Worm (Caenorhabditis elegans) whole organism, L4 larva: ENCODE measurements around the gene pyc-1.

Source experiments
- D1046.2 ChIP-seq: fragments of 200-800 bp; sonication (Bioruptor generic); IDR thresholded peaks from 2 replicates; pipeline ENCODE4 v1.3.6; 2022; ENCODE audit warnings: missing genetic modification characterization, missing compliant biosample characterization
- F37D6.2 ChIP-seq: sonication (generic microtip); optimal IDR thresholded peaks from 2 replicates; lab custom pipeline; 2016; ENCODE audit warnings: mild to moderate bottlenecking, missing genetic modification characterization, missing compliant biosample characterization
- F44E2.7 ChIP-seq: fragments of 200-800 bp; sonication (Bioruptor generic); IDR thresholded peaks from 2 replicates; pipeline ENCODE4 v2.1.2; 2022; ENCODE audit warnings: missing genetic modification characterization, missing compliant biosample characterization
- F49E8.2 ChIP-seq: sonication (generic microtip); optimal IDR thresholded peaks from 2 replicates; lab custom pipeline; 2016; ENCODE audit warnings: missing compliant biosample characterization, mild to moderate bottlenecking, missing genetic modification characterization, borderline replicate concordance
- Y105C5A.15 ChIP-seq: fragments of 200-800 bp; sonication (Bioruptor generic); IDR thresholded peaks from 2 replicates; pipeline ENCODE4 v1.3.6; 2022; ENCODE audit warnings: missing genetic modification characterization, missing compliant biosample characterization
- Y48G9A.11 ChIP-seq: fragments of 200-800 bp; sonication (Bioruptor generic); IDR thresholded peaks from 2 replicates; pipeline ENCODE4 v1.3.6; 2022; ENCODE audit warnings: missing genetic modification reagents, missing genetic modification characterization, missing compliant biosample characterization
- Y5F2A.4 ChIP-seq: fragments of 200-800 bp; sonication (Bioruptor generic); optimal IDR thresholded peaks from 2 replicates; lab custom pipeline; 2018; ENCODE audit warnings: mild to moderate bottlenecking, missing genetic modification characterization, missing compliant biosample characterization
- ZK337.2 ChIP-seq: fragments of 200-800 bp; sonication (Bioruptor generic); IDR thresholded peaks from 2 replicates; pipeline ENCODE4 v1.3.6; 2022; ENCODE audit warnings: missing genetic modification reagents, missing genetic modification characterization, missing compliant biosample characterization
- aly-2 ChIP-seq: sonication (generic microtip); optimal IDR thresholded peaks from 2 replicates; lab custom pipeline; 2018; ENCODE audit warnings: missing biosample characterization, missing genetic modification characterization
- attf-4 ChIP-seq: sonication (generic microtip); optimal IDR thresholded peaks from 3 replicates; lab custom pipeline; 2017; ENCODE audit warnings: missing biosample characterization, missing genetic modification characterization
- ceh-28 ChIP-seq: fragments of 150-350 bp; optimal IDR thresholded peaks from 2 replicates; lab custom pipeline; 2014; ENCODE audit warnings: missing biosample characterization, missing genetic modification reagents, missing genetic modification characterization
- ceh-44 ChIP-seq: fragments of 200-800 bp; sonication (Bioruptor generic); IDR thresholded peaks from 2 replicates; pipeline ENCODE4 v1.3.6; 2022; ENCODE audit warnings: missing genetic modification reagents, missing genetic modification characterization, missing compliant biosample characterization
- ces-1 ChIP-seq: fragments of 150-350 bp; sonication (generic microtip); optimal IDR thresholded peaks from 4 replicates; lab custom pipeline; 2014; ENCODE audit warnings: missing biosample characterization, missing genetic modification reagents, missing genetic modification characterization
- cey-2 ChIP-seq: sonication (generic microtip); optimal IDR thresholded peaks from 3 replicates; lab custom pipeline; 2017; ENCODE audit warnings: missing genetic modification characterization, mild to moderate bottlenecking, missing compliant biosample characterization, antibody characterized with exemption, borderline replicate concordance; ENCODE audit not compliant: insufficient read depth
- ctbp-1 ChIP-seq: fragments of 200-800 bp; sonication (Bioruptor generic); IDR thresholded peaks from 2 replicates; pipeline ENCODE4 v1.3.6; 2022; ENCODE audit warnings: missing genetic modification reagents, missing genetic modification characterization, missing compliant biosample characterization
- daf-16 ChIP-seq, 3 experiments: sonication (generic microtip); optimal IDR thresholded peaks; 2 replicates each; lab custom pipeline; 2016 to 2017; ENCODE audit warnings: missing genetic modification characterization in 3 of 3, missing genetic modification reagents in 3 of 3, mild to moderate bottlenecking in 2 of 3, missing compliant biosample characterization in 2 of 3, missing biosample characterization in 1 of 3, moderate library complexity in 1 of 3
- daf-19 ChIP-seq: fragments of 200-800 bp; sonication (Bioruptor generic); conservative IDR thresholded peaks from 2 replicates; pipeline ENCODE4 v1.3.6; 2022; ENCODE audit warnings: missing genetic modification characterization, missing compliant biosample characterization
- dmd-6 ChIP-seq: fragments of 200-800 bp; sonication (Bioruptor generic); IDR thresholded peaks from 2 replicates; pipeline ENCODE4 v1.3.6; 2022; ENCODE audit warnings: missing genetic modification reagents, missing genetic modification characterization, missing compliant biosample characterization
- dmd-8 ChIP-seq: fragments of 200-800 bp; sonication (Bioruptor generic); IDR thresholded peaks from 2 replicates; pipeline ENCODE4 v1.3.6; 2022; ENCODE audit warnings: missing genetic modification characterization, missing compliant biosample characterization
- dmd-9 ChIP-seq: fragments of 200-800 bp; sonication (Bioruptor generic); IDR thresholded peaks from 2 replicates; pipeline ENCODE4 v1.3.6; 2022; ENCODE audit warnings: missing genetic modification reagents, missing genetic modification characterization, missing compliant biosample characterization
- dve-1 ChIP-seq: sonication (generic microtip); optimal IDR thresholded peaks from 2 replicates; lab custom pipeline; 2017; ENCODE audit warnings: antibody characterized with exemption, mild to moderate bottlenecking, missing genetic modification characterization, missing compliant biosample characterization; ENCODE audit not compliant: insufficient read depth
- egl-27 ChIP-seq: sonication (generic microtip); optimal IDR thresholded peaks from 3 replicates; lab custom pipeline; 2017; ENCODE audit warnings: missing biosample characterization, missing genetic modification reagents, missing genetic modification characterization
- egl-43 ChIP-seq: fragments of 200-800 bp; sonication (Bioruptor generic); IDR thresholded peaks from 2 replicates; pipeline ENCODE4 v1.3.6; 2022; ENCODE audit warnings: missing genetic modification reagents, missing genetic modification characterization, missing compliant biosample characterization
- fkh-10 ChIP-seq: fragments of 150-350 bp; optimal IDR thresholded peaks from 2 replicates; lab custom pipeline; 2014; ENCODE audit warnings: missing biosample characterization, missing genetic modification reagents, missing genetic modification characterization
- hlh-11 ChIP-seq: fragments of 200-800 bp; sonication (Bioruptor generic); optimal IDR thresholded peaks from 2 replicates; lab custom pipeline; 2018; ENCODE audit warnings: mild to moderate bottlenecking, missing genetic modification characterization, missing compliant biosample characterization
- hlh-30 ChIP-seq: sonication (generic microtip); optimal IDR thresholded peaks from 2 replicates; lab custom pipeline; 2017; ENCODE audit warnings: antibody characterized with exemption, mild to moderate bottlenecking, missing genetic modification characterization, missing compliant biosample characterization; ENCODE audit not compliant: insufficient read depth
- lin-1 ChIP-seq: fragments of 200-800 bp; sonication (Bioruptor generic); IDR thresholded peaks from 2 replicates; pipeline ENCODE4 v1.3.6; 2022; ENCODE audit warnings: missing genetic modification reagents, missing genetic modification characterization, missing compliant biosample characterization
- lin-13 ChIP-seq: fragments of 150-350 bp; optimal IDR thresholded peaks from 2 replicates; lab custom pipeline; 2014; ENCODE audit warnings: missing biosample characterization, missing genetic modification reagents, missing genetic modification characterization
- lin-39 ChIP-seq: fragments of 150-350 bp; optimal IDR thresholded peaks from 2 replicates; lab custom pipeline; 2014; ENCODE audit warnings: missing biosample characterization, missing genetic modification reagents, missing genetic modification characterization
- lir-3 ChIP-seq: sonication (generic microtip); optimal IDR thresholded peaks from 2 replicates; lab custom pipeline; 2016; ENCODE audit warnings: mild to moderate bottlenecking, missing genetic modification characterization, missing compliant biosample characterization
- madf-5 ChIP-seq, 2 experiments: fragments of 200-800 bp; sonication (Bioruptor generic); IDR thresholded peaks; 2 replicates each; pipeline ENCODE4 v1.3.6; 2022; ENCODE audit warnings: missing compliant biosample characterization in 2 of 2, missing genetic modification characterization in 2 of 2
- nhr-10 ChIP-seq: fragments of 150-350 bp; optimal IDR thresholded peaks from 2 replicates; lab custom pipeline; 2014; ENCODE audit warnings: missing biosample characterization, missing genetic modification characterization
- nhr-102 ChIP-seq: sonication (generic microtip); optimal IDR thresholded peaks from 2 replicates; lab custom pipeline; 2016; ENCODE audit warnings: mild to moderate bottlenecking, missing genetic modification characterization, moderate library complexity, missing compliant biosample characterization
- nhr-11 ChIP-seq: fragments of 150-350 bp; optimal IDR thresholded peaks from 2 replicates; lab custom pipeline; 2014; ENCODE audit warnings: missing biosample characterization, missing genetic modification characterization
- nhr-25 ChIP-seq: sonication (generic microtip); optimal IDR thresholded peaks from 2 replicates; lab custom pipeline; 2017; ENCODE audit warnings: missing genetic modification characterization, mild to moderate bottlenecking, missing compliant biosample characterization, antibody characterized with exemption, moderate library complexity, borderline replicate concordance; ENCODE audit not compliant: insufficient read depth
- nhr-6 ChIP-seq: fragments of 150-350 bp; optimal IDR thresholded peaks from 2 replicates; lab custom pipeline; 2014; ENCODE audit warnings: missing biosample characterization, missing genetic modification characterization
- nhr-76 ChIP-seq: fragments of 150-350 bp; optimal IDR thresholded peaks from 2 replicates; lab custom pipeline; 2014; ENCODE audit warnings: missing biosample characterization, missing genetic modification characterization
- php-3 ChIP-seq: fragments of 200-800 bp; sonication (Bioruptor generic); IDR thresholded peaks from 2 replicates; pipeline ENCODE4 v1.3.6; 2022; ENCODE audit warnings: missing genetic modification reagents, missing genetic modification characterization, missing compliant biosample characterization
- pqm-1 ChIP-seq: sonication (generic microtip); optimal IDR thresholded peaks from 2 replicates; lab custom pipeline; 2017; ENCODE audit warnings: missing biosample characterization, missing genetic modification characterization
- saeg-2 ChIP-seq: fragments of 200-800 bp; sonication (Bioruptor generic); IDR thresholded peaks from 2 replicates; pipeline ENCODE4 v1.3.6; 2022; ENCODE audit warnings: missing genetic modification reagents, missing genetic modification characterization, missing compliant biosample characterization
- sdz-12 ChIP-seq: fragments of 200-800 bp; sonication (Bioruptor generic); optimal IDR thresholded peaks from 2 replicates; lab custom pipeline; 2018; ENCODE audit warnings: mild to moderate bottlenecking, missing genetic modification characterization, missing compliant biosample characterization
- skn-1 ChIP-seq: fragments of 150-350 bp; optimal IDR thresholded peaks from 2 replicates; lab custom pipeline; 2014; ENCODE audit warnings: missing biosample characterization, missing genetic modification characterization
- snpc-4 ChIP-seq: fragments of 150-350 bp; optimal IDR thresholded peaks from 2 replicates; lab custom pipeline; 2014; ENCODE audit warnings: missing biosample characterization, missing genetic modification characterization
- spr-3 ChIP-seq: fragments of 200-800 bp; sonication (Bioruptor generic); optimal IDR thresholded peaks from 2 replicates; lab custom pipeline; 2018; ENCODE audit warnings: mild to moderate bottlenecking, missing genetic modification characterization, missing compliant biosample characterization
- tra-1 ChIP-seq: fragments of 200-800 bp; sonication (Bioruptor generic); IDR thresholded peaks from 2 replicates; pipeline ENCODE4 v1.3.6; 2022; ENCODE audit warnings: missing genetic modification reagents, missing genetic modification characterization, missing compliant biosample characterization
- unc-62 ChIP-seq, 3 experiments: fragments of 150-350 bp in 1 of 3; sonication (generic microtip); optimal IDR thresholded peaks in 2 of 3; peaks in 1 of 3; 1 replicate in 1 of 3; 2 replicates in 2 of 3; lab custom pipeline; 2014 to 2017; ENCODE audit warnings: missing biosample characterization in 3 of 3, missing genetic modification characterization in 3 of 3, missing genetic modification reagents in 3 of 3, missing genotype in 1 of 3
- vab-7 ChIP-seq: fragments of 200-800 bp; sonication (Bioruptor generic); IDR thresholded peaks from 2 replicates; pipeline ENCODE4 v1.3.6; 2022; ENCODE audit warnings: missing genetic modification reagents, missing genetic modification characterization, missing compliant biosample characterization
- zag-1 ChIP-seq: fragments of 150-350 bp; optimal IDR thresholded peaks from 2 replicates; lab custom pipeline; 2014; ENCODE audit warnings: missing biosample characterization, missing genetic modification characterization
- zip-11 ChIP-seq: fragments of 200-800 bp; sonication (Bioruptor generic); IDR thresholded peaks from 2 replicates; pipeline ENCODE4 v1.3.6; 2022; ENCODE audit warnings: missing genetic modification characterization, missing compliant biosample characterization
- zip-2 ChIP-seq: fragments of 150-350 bp; optimal IDR thresholded peaks from 2 replicates; lab custom pipeline; 2014; ENCODE audit warnings: missing biosample characterization, missing genetic modification characterization
- ztf-11 ChIP-seq: fragments of 150-350 bp; optimal IDR thresholded peaks from 2 replicates; lab custom pipeline; 2014; ENCODE audit warnings: missing biosample characterization, missing genetic modification characterization

The pyc-1 gene

DNA sequence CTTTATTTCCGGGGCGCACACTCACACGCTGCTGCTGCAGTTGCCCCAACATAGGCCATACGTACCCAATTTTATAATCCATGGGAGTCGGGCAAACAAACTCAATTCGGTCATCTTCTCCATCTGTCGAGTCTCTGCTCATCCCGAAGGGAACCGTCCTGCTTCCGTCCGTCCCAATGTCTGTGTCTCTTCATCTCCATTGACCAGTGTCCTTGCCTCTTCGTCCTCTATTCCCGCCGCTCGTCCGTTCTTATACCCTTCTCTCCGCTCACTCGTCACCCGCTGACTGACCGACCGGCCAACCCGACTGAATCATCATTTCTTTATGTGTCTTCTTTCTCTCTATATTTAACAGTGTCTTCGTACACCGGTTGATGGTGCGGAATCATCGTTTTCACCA, 22.5 kb upstream of the pyc-1 start (continued):
- TF ChIP-seq F49E8.2 (tag; lab: Kevin White, UChicago) (no peak), nhr-6 (tag; lab: Kevin White, UChicago) (peak; percentile 89), lin-13 (GFP tag; lab: Kevin White, UChicago) (no peak), unc-62 (GFP tag; optimal IDR thresholded peaks at IDR 0.05 in 1 of 2; lab: Kevin White, UChicago) (peak in 1 of 2 experiments; percentile 89), unc-62 (tag; optimal IDR thresholded peaks at IDR 0.05; lab: Kevin White, UChicago) (no peak), saeg-2 (GFP tag; lab: Robert Waterston, UW) (no peak), aly-2 (no peak), dmd-8 (GFP tag; lab: Robert Waterston, UW) (no peak), ces-1 (GFP tag; lab: Kevin White, UChicago) (no peak), F37D6.2 (tag; lab: Kevin White, UChicago) (no peak), dve-1 (tag; lab: Kevin White, UChicago) (no peak), Y5F2A.4 (GFP tag; lab: Kevin White, UChicago) (no peak), nhr-76 (tag; lab: Kevin White, UChicago) (no peak), nhr-11 (tag; lab: Kevin White, UChicago) (no peak), sdz-12 (GFP tag; lab: Kevin White, UChicago) (no peak), egl-27 (no peak), egl-43 (peak; percentile 77), lin-1 (GFP tag; lab: Robert Waterston, UW) (no peak), tra-1 (GFP tag; lab: Robert Waterston, UW) (no peak), zip-11 (no peak), ceh-28 (tag; lab: Kevin White, UChicago) (no peak), nhr-25 (tag; lab: Kevin White, UChicago) (no peak), ZK337.2 (no peak), lir-3 (tag; lab: Kevin White, UChicago) (no peak), pqm-1 (tag; lab: Kevin White, UChicago) (peak; percentile 45), dmd-6 (no peak), Y48G9A.11 (GFP tag; lab: Robert Waterston, UW) (no peak), fkh-10 (GFP tag; lab: Kevin White, UChicago) (no peak), nhr-102 (tag; lab: Kevin White, UChicago) (no peak), zip-2 (tag; lab: Kevin White, UChicago) (no peak), madf-5 (GFP tag; IDR thresholded peaks at IDR 0.05; lab: Robert Waterston, UW) (no peak), hlh-11 (tag; lab: Kevin White, UChicago) (peak; percentile 72), hlh-30 (tag; lab: Kevin White, UChicago) (peak; percentile 23), dmd-9 (no peak), nhr-10 (tag; lab: Kevin White, UChicago) (no peak), daf-16 (GFP tag; optimal IDR thresholded peaks at IDR 0.05; lab: Kevin White, UChicago) (no peak), daf-16 (tag; optimal IDR thresholded peaks at IDR 0.05; lab: Kevin White, UChicago) (no peak), zag-1 (tag; lab: Kevin White, UChicago) (no peak), lin-39 (tag; lab: Kevin White, UChicago) (no peak), attf-4 (tag; lab: Kevin White, UChicago) (no peak), F44E2.7 (no peak), ztf-11 (tag; lab: Kevin White, UChicago) (no peak), snpc-4 (tag; lab: Kevin White, UChicago) (no peak), spr-3 (no peak), cey-2 (tag; lab: Kevin White, UChicago) (no peak), Y105C5A.15 (no peak), D1046.2 (no peak), ceh-44 (GFP tag; lab: Robert Waterston, UW) (no peak), vab-7 (no peak), skn-1 (tag; lab: Kevin White, UChicago) (no peak), ctbp-1 (GFP tag; lab: Robert Waterston, UW) (peak; percentile 55; the same call in 1 of the 2 replicates), daf-19 (GFP tag; lab: Robert Waterston, UW) (no peak), php-3 (GFP tag; lab: Robert Waterston, UW) (no peak)
